Fruit fly (Drosophila melanogaster): ENCODE results near the gene MFS3.
A peak's percentile ranks its signal among the peaks of the same experiment; 100 is the strongest.

MFS3 gene

dm6 chr2L:1135495-1135894, 7.5 kb upstream of the MFS3 start:
- TF ChIP-seq Awh (GFP tag; IDR thresholded peaks at IDR 0.05): no peak
- no peak for TF ChIP-seq CG4854 (GFP tag; optimal IDR thresholded peaks at IDR 0.05)
- no peak for TF ChIP-seq wor (GFP tag; IDR thresholded peaks at IDR 0.05)
- TF ChIP-seq Hmr (GFP tag; optimal IDR thresholded peaks at IDR 0.05): peak; percentile 67
- TF ChIP-seq sqz (GFP tag; optimal IDR thresholded peaks at IDR 0.05): no peak
- TF ChIP-seq Oli (tag; optimal IDR thresholded peaks at IDR 0.05): no peak
- TF ChIP-seq amos (GFP tag; IDR thresholded peaks at IDR 0.05; ENCODE audit: partially characterized antibody): no peak
- no peak for TF ChIP-seq crp (GFP tag; optimal IDR thresholded peaks at IDR 0.05)
- peak; percentile 15 for TF ChIP-seq CoRest (tag; optimal IDR thresholded peaks at IDR 0.05)
- no peak for TF ChIP-seq aop (GFP tag; IDR thresholded peaks at IDR 0.05)
- TF ChIP-seq CG12155 (GFP tag; optimal IDR thresholded peaks at IDR 0.05): no peak
- no peak for TF ChIP-seq Nf-YC (tag; optimal IDR thresholded peaks at IDR 0.05)
- TF ChIP-seq Camta (GFP tag; optimal IDR thresholded peaks at IDR 0.05): no peak
- peak; percentile 32; the same call in 1 of the 2 replicates for TF ChIP-seq slbo (GFP tag; IDR thresholded peaks at IDR 0.05)
- TF ChIP-seq Trl (optimal IDR thresholded peaks at IDR 0.05): no peak
- no peak for TF ChIP-seq Trl (GFP tag; optimal IDR thresholded peaks at IDR 0.05)
- peak; percentile 7 for TF ChIP-seq CG17385 (GFP tag; optimal IDR thresholded peaks at IDR 0.05)
- TF ChIP-seq ewg (GFP tag; optimal IDR thresholded peaks at IDR 0.05): no peak
- peak; percentile 15 for TF ChIP-seq Hr3 (GFP tag; optimal IDR thresholded peaks at IDR 0.05)
- no peak for TF ChIP-seq Dbx (GFP tag; IDR thresholded peaks at IDR 0.05)
- no peak for TF ChIP-seq Dip2 (GFP tag; IDR thresholded peaks at IDR 0.05)
- peak; percentile 19 for TF ChIP-seq CG2712 (tag; optimal IDR thresholded peaks at IDR 0.05)
- TF ChIP-seq CG1529 (GFP tag; optimal IDR thresholded peaks at IDR 0.05): no peak
- TF ChIP-seq CG2120 (GFP tag; optimal IDR thresholded peaks at IDR 0.05): peak; percentile 42
- peak; percentile 56 for TF ChIP-seq CG7556 (GFP tag; optimal IDR thresholded peaks at IDR 0.05)
- no peak for TF ChIP-seq YL-1 (GFP tag; optimal IDR thresholded peaks at IDR 0.05)
- 0 out of 3 replicates have a peak, but pooled peaks have one; percentile 33 for TF ChIP-seq row (GFP tag; IDR thresholded peaks at IDR 0.05)
- TF ChIP-seq Sox102F (GFP tag; optimal IDR thresholded peaks at IDR 0.05): peak; percentile 40
- TF ChIP-seq vfl (GFP tag; optimal IDR thresholded peaks at IDR 0.05): no peak
- peak; percentile 7 for TF ChIP-seq HHEX (GFP tag; optimal IDR thresholded peaks at IDR 0.05)
- TF ChIP-seq CG3726 (GFP tag; IDR thresholded peaks at IDR 0.05): no peak
- TF ChIP-seq wek (GFP tag; optimal IDR thresholded peaks at IDR 0.05): no peak
- TF ChIP-seq CG10147 (GFP tag; optimal IDR thresholded peaks at IDR 0.05): peak; percentile 31
- no peak for TF ChIP-seq hbn (GFP tag; IDR thresholded peaks at IDR 0.05; ENCODE audit: partially characterized antibody)
- no peak for TF ChIP-seq corto (GFP tag; optimal IDR thresholded peaks at IDR 0.05)
- TF ChIP-seq CG15269 (tag; optimal IDR thresholded peaks at IDR 0.05): peak; percentile 34
- no peak for TF ChIP-seq prd (optimal IDR thresholded peaks at IDR 0.05)
- TF ChIP-seq prd (GFP tag; IDR thresholded peaks at IDR 0.05): 0 out of 3 replicates have a peak, but pooled peaks have one; percentile 10
- TF ChIP-seq gcm2 (GFP tag; optimal IDR thresholded peaks at IDR 0.05): no peak
- no peak for TF ChIP-seq CG11696 (GFP tag; IDR thresholded peaks at IDR 0.05)
- no peak for TF ChIP-seq CG17829 (tag; optimal IDR thresholded peaks at IDR 0.05)
- no peak for TF ChIP-seq Dll (GFP tag; IDR thresholded peaks at IDR 0.05; ENCODE audit: partially characterized antibody)
- peak; percentile 65 for TF ChIP-seq gem (tag; optimal IDR thresholded peaks at IDR 0.05)
- no peak for TF ChIP-seq lmd (GFP tag; IDR thresholded peaks at IDR 0.05)
- TF ChIP-seq CG11093 (GFP tag; IDR thresholded peaks at IDR 0.05): no peak
- TF ChIP-seq CG7963 (GFP tag; IDR thresholded peaks at IDR 0.05; ENCODE audit: partially characterized antibody): no peak
- no peak for TF ChIP-seq sr (GFP tag; IDR thresholded peaks at IDR 0.05)
- TF ChIP-seq ap (GFP tag; IDR thresholded peaks at IDR 0.05): no peak
- TF ChIP-seq CG10959 (GFP tag; IDR thresholded peaks at IDR 0.05): no peak
- no peak for TF ChIP-seq Jarid2 (GFP tag; optimal IDR thresholded peaks at IDR 0.05)
- TF ChIP-seq gro (GFP tag; optimal IDR thresholded peaks at IDR 0.05): no peak
- no peak for TF ChIP-seq Gug (GFP tag; IDR thresholded peaks at IDR 0.05)
